Worm (Caenorhabditis elegans): ENCODE measurements around the gene R04D3.3.

ce11 chrX:13283462-13283861 lies 7.0 kb downstream of the R04D3.3 start:
- TF ChIP-seq snpc-4 (tag; optimal IDR thresholded peaks at IDR 0.05) (no peak), mdl-1 (tag; optimal IDR thresholded peaks at IDR 0.05) (no peak), nhr-237 (tag; optimal IDR thresholded peaks at IDR 0.05) (no peak), pag-3 (tag; optimal IDR thresholded peaks at IDR 0.05; ENCODE audit: borderline replicate concordance, insufficient read depth) (no peak), fkh-10 (GFP tag; optimal IDR thresholded peaks at IDR 0.05) (no peak), nhr-90 (tag; optimal IDR thresholded peaks at IDR 0.05; ENCODE audit: poor library complexity) (peak; percentile 12)
